Fruit fly (Drosophila melanogaster): ENCODE results near the gene CG5498.

- no peak for TF ChIP-seq Vsx2 (GFP tag; optimal IDR thresholded peaks at IDR 0.05; ENCODE audit: partially characterized antibody)
- no peak for TF ChIP-seq lola (GFP tag; optimal IDR thresholded peaks at IDR 0.05)
- no peak for TF ChIP-seq pan (optimal IDR thresholded peaks at IDR 0.05)
- TF ChIP-seq rgr (GFP tag; optimal IDR thresholded peaks at IDR 0.05): no peak
- no peak for TF ChIP-seq Dfd (GFP tag; optimal IDR thresholded peaks at IDR 0.05)
- TF ChIP-seq Hnf4 (GFP tag; optimal IDR thresholded peaks at IDR 0.05): no peak
- no peak for TF ChIP-seq usp (GFP tag; optimal IDR thresholded peaks at IDR 0.05)
- no peak for TF ChIP-seq foxo (GFP tag; optimal IDR thresholded peaks at IDR 0.05)
- no peak for TF ChIP-seq Rel (GFP tag; optimal IDR thresholded peaks at IDR 0.05)
- no peak for TF ChIP-seq Rel (tag; optimal IDR thresholded peaks at IDR 0.05)
- no peak for TF ChIP-seq psq (GFP tag; optimal IDR thresholded peaks at IDR 0.05)
- no peak for TF ChIP-seq ey (GFP tag; optimal IDR thresholded peaks at IDR 0.05)
- no peak for TF ChIP-seq Abd-B (GFP tag; optimal IDR thresholded peaks at IDR 0.05)
- TF ChIP-seq CrebA (GFP tag; optimal IDR thresholded peaks at IDR 0.05; ENCODE audit: borderline replicate concordance): no peak
Observed at dm6 chr3L:20366674-20367372, 17.1 kb downstream of the CG5498 start, which contains the start of the genes Toll-9 and in.

Measured in whole organism, wandering third instar larva.